Worm (Caenorhabditis elegans) whole organism, L4 larva: Measurements from ENCODE around the gene ced-9.

ENCODE experiments used
- nhr-237 ChIP-seq: sonication (generic microtip); optimal IDR thresholded peaks from 2 replicates; lab custom pipeline; 2017; ENCODE audit warnings: missing biosample characterization, missing genetic modification characterization
- snpc-4 ChIP-seq: fragments of 150-350 bp; optimal IDR thresholded peaks from 2 replicates; lab custom pipeline; 2014; ENCODE audit warnings: missing biosample characterization, missing genetic modification characterization

- TF ChIP-seq snpc-4 (tag; lab: Kevin White, UChicago) = no peak
- no peak for TF ChIP-seq nhr-237 (tag; lab: Kevin White, UChicago)
Observed at ce11 chrIII:10344762-10345161, 9.8 kb downstream of the ced-9 start.
